4 worm cellular contexts compared by ENCODE assay signal in the genomic region with DNA sequence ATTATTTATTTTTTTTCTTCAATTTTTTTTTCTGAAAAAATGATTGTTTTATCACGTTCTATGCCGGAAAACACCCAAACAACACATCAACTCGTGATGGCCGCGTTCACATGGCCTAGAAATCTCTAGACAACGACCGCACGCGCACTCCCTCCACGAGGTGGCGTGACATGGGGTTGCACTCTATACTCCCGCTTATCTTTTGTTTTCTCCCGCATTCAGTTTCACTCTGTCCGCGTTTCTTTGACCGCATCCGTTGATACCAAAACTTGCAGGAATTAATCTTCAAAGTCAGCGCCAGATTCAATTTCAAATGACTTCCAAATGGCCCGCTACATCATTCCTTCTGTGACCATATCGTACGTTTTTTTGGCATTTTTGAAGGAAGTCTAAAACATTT.
TF ChIP-seq lines count a peak whose summit lies in the region.

TSS of gene F17H10.1 (plus strand) at position 276 of the 400 bp plus-strand sequence.

TF ChIP-seq in whole organism, L2 larva, 48 proteins besides CTCF, POLR2A, EP300 and RAD21 (continues in another document):
- TF ChIP-seq ztf-11 (tag; optimal IDR thresholded peaks at IDR 0.05; lab: Kevin White, UChicago), result no peak
- TF ChIP-seq sem-4 (tag; optimal IDR thresholded peaks at IDR 0.05; lab: Kevin White, UChicago), result no peak
- peak; percentile 48 for TF ChIP-seq lin-11 (tag; optimal IDR thresholded peaks at IDR 0.05; lab: Kevin White, UChicago)
- TF ChIP-seq alr-1 (tag; optimal IDR thresholded peaks at IDR 0.05; lab: Kevin White, UChicago), result no peak
- no peak for TF ChIP-seq ama-1 (optimal IDR thresholded peaks at IDR 0.05; lab: Kevin White, UChicago)
- peak; percentile 67 for TF ChIP-seq C34F6.9 (tag; optimal IDR thresholded peaks at IDR 0.05; lab: Kevin White, UChicago)
- TF ChIP-seq sma-3 (GFP tag; optimal IDR thresholded peaks at IDR 0.05; lab: Kevin White, UChicago), result peak; percentile 81
- no peak for TF ChIP-seq lin-39 (tag; optimal IDR thresholded peaks at IDR 0.05; lab: Kevin White, UChicago)
- TF ChIP-seq sma-9 (GFP tag; optimal IDR thresholded peaks at IDR 0.05; lab: Kevin White, UChicago), result peak; percentile 94
- TF ChIP-seq sma-9 (tag; optimal IDR thresholded peaks at IDR 0.05; lab: Kevin White, UChicago), result no peak
- no peak for TF ChIP-seq nhr-6 (tag; optimal IDR thresholded peaks at IDR 0.05; lab: Kevin White, UChicago)
- TF ChIP-seq ceh-16 (tag; optimal IDR thresholded peaks at IDR 0.05; lab: Kevin White, UChicago), result no peak
- no peak for TF ChIP-seq nhr-237 (tag; optimal IDR thresholded peaks at IDR 0.05; lab: Kevin White, UChicago)
- TF ChIP-seq nhr-77 (tag; optimal IDR thresholded peaks at IDR 0.05; lab: Kevin White, UChicago), result no peak
- peak; percentile 92 for TF ChIP-seq mdl-1 (tag; optimal IDR thresholded peaks at IDR 0.05; lab: Kevin White, UChicago)
- peak; percentile 36 for TF ChIP-seq unc-55 (GFP tag; optimal IDR thresholded peaks at IDR 0.05; lab: Kevin White, UChicago)
- no peak for TF ChIP-seq unc-39 (tag; optimal IDR thresholded peaks at IDR 0.05; lab: Kevin White, UChicago)
- TF ChIP-seq unc-62 (GFP tag; optimal IDR thresholded peaks at IDR 0.05; lab: Kevin White, UChicago), result no peak
- peak; percentile 76 for TF ChIP-seq blmp-1 (tag; optimal IDR thresholded peaks at IDR 0.05; lab: Kevin White, UChicago; ENCODE audit: insufficient read depth)
- no peak for TF ChIP-seq nhr-11 (tag; optimal IDR thresholded peaks at IDR 0.05; lab: Kevin White, UChicago)
- TF ChIP-seq nhr-12 (tag; optimal IDR thresholded peaks at IDR 0.05; lab: Kevin White, UChicago), result no peak
- no peak for TF ChIP-seq elt-1 (tag; optimal IDR thresholded peaks at IDR 0.05; lab: Kevin White, UChicago)
- TF ChIP-seq peb-1 (tag; optimal IDR thresholded peaks at IDR 0.05; lab: Kevin White, UChicago), result no peak

TF ChIP-seq in whole organism, L4 larva, 104 proteins besides CTCF, POLR2A, EP300 and RAD21 (continues in another document):
- TF ChIP-seq cey-2 (tag; optimal IDR thresholded peaks at IDR 0.05; lab: Kevin White, UChicago; ENCODE audit: borderline replicate concordance, insufficient read depth) (no peak), nhr-41 (GFP tag; IDR thresholded peaks at IDR 0.05; lab: Robert Waterston, UW) (peak; percentile 82), dmd-6 (GFP tag; IDR thresholded peaks at IDR 0.05; lab: Robert Waterston, UW) (peak; percentile 97), D1046.2 (GFP tag; IDR thresholded peaks at IDR 0.05; lab: Robert Waterston, UW) (peak; percentile 75; the same call in 1 of the 2 replicates), ZK337.2 (GFP tag; IDR thresholded peaks at IDR 0.05; lab: Robert Waterston, UW) (no peak), nhr-11 (tag; optimal IDR thresholded peaks at IDR 0.05; lab: Kevin White, UChicago) (peak; percentile 84), lir-3 (tag; optimal IDR thresholded peaks at IDR 0.05; lab: Kevin White, UChicago) (no peak), F26F4.8 (GFP tag; conservative IDR thresholded peaks at IDR 0.05; lab: Robert Waterston, UW) (no peak), aha-1 (tag; lab: Kevin White, UChicago) (peak; percentile 98), nhr-10 (tag; optimal IDR thresholded peaks at IDR 0.05; lab: Kevin White, UChicago) (no peak), lin-13 (GFP tag; optimal IDR thresholded peaks at IDR 0.05; lab: Kevin White, UChicago) (peak; percentile 67), snpc-1.2 (GFP tag; IDR thresholded peaks at IDR 0.05; lab: Robert Waterston, UW) (no peak), arid-1 (GFP tag; conservative IDR thresholded peaks at IDR 0.05; lab: Robert Waterston, UW) (no peak), unc-130 (GFP tag; optimal IDR thresholded peaks at IDR 0.05; lab: Kevin White, UChicago) (no peak), nhr-28 (tag; optimal IDR thresholded peaks at IDR 0.05; lab: Kevin White, UChicago) (peak; percentile 97), daf-16 (GFP tag; optimal IDR thresholded peaks at IDR 0.05; lab: Kevin White, UChicago) (peak; percentile 62 to 84), daf-16 (tag; optimal IDR thresholded peaks at IDR 0.05; lab: Kevin White, UChicago) (peak; percentile 92), saeg-2 (GFP tag; IDR thresholded peaks at IDR 0.05; lab: Robert Waterston, UW) (peak; percentile 50; the same call in 1 of the 2 replicates), mxl-2 (GFP tag; conservative IDR thresholded peaks at IDR 0.05; lab: Robert Waterston, UW) (peak; percentile 68), nhr-6 (tag; optimal IDR thresholded peaks at IDR 0.05; lab: Kevin White, UChicago) (no peak), hlh-11 (tag; optimal IDR thresholded peaks at IDR 0.05; lab: Kevin White, UChicago) (peak; percentile 97), F37D6.2 (tag; optimal IDR thresholded peaks at IDR 0.05; lab: Kevin White, UChicago) (no peak)

TF ChIP-seq in whole organism, late embryonic, 69 proteins besides CTCF, POLR2A, EP300 and RAD21:
- TF ChIP-seq nfya-1 (tag; optimal IDR thresholded peaks at IDR 0.05; lab: Kevin White, UChicago) (no peak), tbx-2 (tag; optimal IDR thresholded peaks at IDR 0.05; lab: Kevin White, UChicago) (peak; percentile 61), tbx-7 (tag; optimal IDR thresholded peaks at IDR 0.05; lab: Kevin White, UChicago) (peak; percentile 29), K02D7.2 (tag; optimal IDR thresholded peaks at IDR 0.05; lab: Kevin White, UChicago) (no peak), ceh-2 (tag; optimal IDR thresholded peaks at IDR 0.05; lab: Kevin White, UChicago) (peak; percentile 57), ceh-30 (tag; optimal IDR thresholded peaks at IDR 0.05; lab: Kevin White, UChicago) (no peak), che-1 (tag; optimal IDR thresholded peaks at IDR 0.05; lab: Kevin White, UChicago) (no peak), hlh-8 (tag; optimal IDR thresholded peaks at IDR 0.05; lab: Kevin White, UChicago) (peak; percentile 9), elt-4 (tag; optimal IDR thresholded peaks at IDR 0.05; lab: Kevin White, UChicago) (no peak), ceh-31 (tag; optimal IDR thresholded peaks at IDR 0.05; lab: Kevin White, UChicago) (peak; percentile 76), ceh-18 (tag; optimal IDR thresholded peaks at IDR 0.05; lab: Kevin White, UChicago) (peak; percentile 10), ets-4 (tag; optimal IDR thresholded peaks at IDR 0.05; lab: Kevin White, UChicago) (peak; percentile 70), unc-55 (GFP tag; optimal IDR thresholded peaks at IDR 0.05; lab: Kevin White, UChicago) (peak; percentile 19), pqm-1 (tag; optimal IDR thresholded peaks at IDR 0.05; lab: Kevin White, UChicago) (peak; percentile 53), C08G9.2 (tag; optimal IDR thresholded peaks at IDR 0.05; lab: Kevin White, UChicago) (peak; percentile 53), elt-2 (tag; optimal IDR thresholded peaks at IDR 0.05; lab: Kevin White, UChicago) (peak; percentile 56), pax-1 (tag; optimal IDR thresholded peaks at IDR 0.05; lab: Kevin White, UChicago) (no peak), rnt-1 (tag; optimal IDR thresholded peaks at IDR 0.05; lab: Kevin White, UChicago) (peak; percentile 60), hlh-30 (tag; optimal IDR thresholded peaks at IDR 0.05; lab: Kevin White, UChicago; ENCODE audit: insufficient read depth) (peak; percentile 93)
TF ChIP-seq in whole organism, late embryonic: peak in this region for 13.

TF ChIP-seq in whole organism, mixed stage, embryonic, 35 proteins besides CTCF, POLR2A, EP300 and RAD21:
- TF ChIP-seq ceh-83 (GFP tag; optimal IDR thresholded peaks at IDR 0.05; lab: Kevin White, UChicago) (peak; percentile 53), elt-3 (tag; optimal IDR thresholded peaks at IDR 0.05; lab: Kevin White, UChicago) (peak; percentile 48), lin-13 (tag; optimal IDR thresholded peaks at IDR 0.05; lab: Kevin White, UChicago) (peak; percentile 23), nhr-2 (tag; optimal IDR thresholded peaks at IDR 0.05; lab: Kevin White, UChicago) (peak; percentile 14), mab-5 (tag; optimal IDR thresholded peaks at IDR 0.05; lab: Kevin White, UChicago) (no peak), unc-39 (tag; optimal IDR thresholded peaks at IDR 0.05; lab: Kevin White, UChicago) (no peak)
